Worm (Caenorhabditis elegans): ENCODE results near the gene slc-25A21.

Gene slc-25A21

DNA sequence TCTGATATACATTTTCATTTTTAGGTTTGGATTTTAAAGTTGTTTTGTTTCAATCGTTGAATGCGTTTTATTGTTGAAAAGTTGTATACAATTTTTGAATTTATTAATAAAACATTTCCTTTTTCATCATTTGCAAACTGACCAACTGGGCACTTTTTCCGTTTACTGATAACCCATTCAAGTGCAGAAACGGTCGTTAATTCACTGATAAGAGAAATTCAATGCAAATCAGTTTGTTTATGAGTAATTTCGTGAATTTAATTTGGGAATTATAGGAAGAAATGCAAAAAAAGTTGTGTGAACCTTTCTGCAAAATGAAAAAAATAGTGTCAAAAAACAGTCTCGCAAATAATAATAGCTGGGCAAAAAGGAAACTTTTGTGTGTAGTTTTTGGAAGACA is 23.2 kb upstream of the slc-25A21 start:
- peak; percentile 94 for TF ChIP-seq fos-1 (tag; optimal IDR thresholded peaks at IDR 0.05)
- no peak for TF ChIP-seq elt-3 (tag; optimal IDR thresholded peaks at IDR 0.05)
- peak; percentile 51 for TF ChIP-seq sma-9 (GFP tag; optimal IDR thresholded peaks at IDR 0.05)
- no peak for TF ChIP-seq sma-9 (tag; optimal IDR thresholded peaks at IDR 0.05)
- no peak for TF ChIP-seq unc-55 (GFP tag; optimal IDR thresholded peaks at IDR 0.05)
- peak; percentile 9 for TF ChIP-seq crh-2 (tag; optimal IDR thresholded peaks at IDR 0.05)
- TF ChIP-seq aly-2 (tag; optimal IDR thresholded peaks at IDR 0.05) = no peak
- TF ChIP-seq ceh-16 (tag; optimal IDR thresholded peaks at IDR 0.05) = no peak

DNA sequence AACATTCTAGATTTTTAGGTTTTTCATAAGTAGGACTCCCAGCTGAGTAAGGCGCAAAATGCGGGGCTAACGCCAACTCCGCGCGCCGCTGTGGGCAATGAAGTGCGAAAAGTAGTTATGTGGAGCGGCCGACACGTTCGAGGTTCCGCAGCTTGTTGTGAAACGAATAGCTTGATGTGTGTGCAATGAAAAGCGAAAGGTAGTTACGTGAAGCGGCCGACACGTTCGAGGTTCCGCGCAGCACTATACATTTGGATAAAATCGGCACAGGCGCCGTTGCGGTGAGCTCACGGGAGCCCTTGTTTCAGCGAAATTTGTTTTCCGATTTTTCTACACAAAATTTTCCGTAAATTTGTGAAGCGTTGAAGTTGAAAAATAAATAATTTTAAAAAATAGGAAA is 22.7 kb upstream of the slc-25A21 start:
- no peak for TF ChIP-seq ceh-82 (tag; optimal IDR thresholded peaks at IDR 0.05)
- no peak for TF ChIP-seq zag-1 (tag; optimal IDR thresholded peaks at IDR 0.05)
- no peak for TF ChIP-seq nhr-77 (tag; optimal IDR thresholded peaks at IDR 0.05)
- TF ChIP-seq crh-2 (tag; optimal IDR thresholded peaks at IDR 0.05) = no peak
- TF ChIP-seq nhr-6 (tag; optimal IDR thresholded peaks at IDR 0.05) = no peak
- TF ChIP-seq nhr-12 (tag; optimal IDR thresholded peaks at IDR 0.05) = no peak
- TF ChIP-seq ZK546.5 (tag; optimal IDR thresholded peaks at IDR 0.05) = no peak
- TF ChIP-seq lin-13 (GFP tag; optimal IDR thresholded peaks at IDR 0.05) = no peak
- TF ChIP-seq snpc-4 (tag; optimal IDR thresholded peaks at IDR 0.05) = no peak
- no peak for TF ChIP-seq mdl-1 (tag; optimal IDR thresholded peaks at IDR 0.05)
- TF ChIP-seq fos-1 (tag; optimal IDR thresholded peaks at IDR 0.05) = no peak
- TF ChIP-seq ceh-16 (tag; optimal IDR thresholded peaks at IDR 0.05) = no peak
- TF ChIP-seq nhr-21 (tag; optimal IDR thresholded peaks at IDR 0.05) = no peak

DNA sequence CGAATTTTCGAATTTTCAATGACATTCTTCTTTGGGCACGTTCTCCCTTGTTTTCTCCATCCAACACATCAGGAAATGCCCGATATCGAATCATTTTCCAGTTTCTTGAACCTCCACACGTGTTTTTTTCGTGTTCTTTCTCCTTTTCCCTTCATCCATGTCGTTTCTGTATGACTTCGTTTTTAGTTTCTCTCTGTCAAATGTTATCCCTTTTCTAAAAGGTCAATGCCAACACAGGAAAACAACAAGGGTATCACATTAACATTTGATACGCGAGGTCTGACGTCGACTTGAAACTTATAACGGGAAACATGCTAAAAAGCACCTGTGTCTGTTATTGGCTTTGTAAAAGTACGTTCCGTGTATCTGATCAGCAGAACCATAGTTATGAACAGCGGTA is 16.8 kb upstream of the slc-25A21 start:
- TF ChIP-seq sma-9 (GFP tag; optimal IDR thresholded peaks at IDR 0.05) (peak; percentile 41), sma-9 (tag; optimal IDR thresholded peaks at IDR 0.05) (no peak), nhr-6 (tag; optimal IDR thresholded peaks at IDR 0.05) (no peak), lin-11 (tag; optimal IDR thresholded peaks at IDR 0.05) (no peak)

DNA sequence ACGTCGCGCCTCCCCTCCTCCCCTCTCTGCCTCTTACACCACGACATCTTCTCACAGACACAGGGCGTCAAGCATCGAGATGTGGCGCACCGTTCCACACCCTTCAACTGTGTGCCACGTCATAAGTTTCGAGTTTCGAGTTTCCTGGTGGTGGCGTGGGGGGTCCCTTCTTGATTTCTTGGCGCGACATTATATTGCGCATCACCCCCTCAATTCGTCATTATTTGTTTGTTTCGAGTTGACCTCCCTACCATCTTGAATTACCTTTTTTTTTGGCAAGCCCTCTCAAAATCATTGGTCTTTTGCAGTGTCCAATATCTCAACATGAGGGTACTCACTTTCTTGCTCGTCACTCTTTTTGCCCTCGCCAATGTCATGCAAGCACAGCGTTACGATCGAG is 5.6 kb upstream of the slc-25A21 start, which contains the start of gene nlp-67:
Gene nlp-67, plus strand, starts transcription at position 301 of the 400 bp plus-strand sequence.
- TF ChIP-seq peb-1 (tag; optimal IDR thresholded peaks at IDR 0.05) (no peak), ceh-82 (tag; optimal IDR thresholded peaks at IDR 0.05) (no peak), mdl-1 (tag; optimal IDR thresholded peaks at IDR 0.05) (no peak)

DNA sequence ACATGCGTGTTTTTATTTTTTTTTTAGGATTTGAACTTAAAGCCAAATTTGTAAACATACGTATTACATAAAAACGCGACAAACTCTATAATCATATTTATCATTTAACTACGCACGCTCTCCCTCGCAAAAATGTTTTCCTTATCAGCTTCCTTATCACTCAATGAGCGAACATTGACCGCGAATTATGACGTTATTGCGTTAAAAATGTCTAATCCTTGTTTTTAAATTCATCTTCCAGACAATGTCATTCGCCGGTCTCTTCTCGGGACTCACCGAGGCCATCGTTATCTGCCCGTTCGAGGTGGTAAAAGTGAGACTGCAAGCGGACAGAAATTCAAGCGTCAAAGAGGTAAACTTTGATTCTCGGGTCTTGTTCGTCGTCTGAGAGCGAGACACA is 2.9 kb downstream of the slc-25A21 start:
- TF ChIP-seq F13H6.1 (tag; optimal IDR thresholded peaks at IDR 0.05) (peak; percentile 79), unc-62 (GFP tag; optimal IDR thresholded peaks at IDR 0.05) (no peak), ZK546.5 (tag; optimal IDR thresholded peaks at IDR 0.05) (no peak), aly-2 (tag; optimal IDR thresholded peaks at IDR 0.05) (no peak), mab-5 (tag; optimal IDR thresholded peaks at IDR 0.05) (no peak), nhr-25 (tag; optimal IDR thresholded peaks at IDR 0.05) (no peak), unc-55 (GFP tag; optimal IDR thresholded peaks at IDR 0.05) (no peak), nhr-77 (tag; optimal IDR thresholded peaks at IDR 0.05) (no peak), zag-1 (tag; optimal IDR thresholded peaks at IDR 0.05) (no peak), nhr-21 (tag; optimal IDR thresholded peaks at IDR 0.05) (peak; percentile 64), nhr-10 (tag; optimal IDR thresholded peaks at IDR 0.05) (no peak), mdl-1 (tag; optimal IDR thresholded peaks at IDR 0.05) (peak in 1 of 2 experiments; percentile 58), ztf-1 (GFP tag; conservative IDR thresholded peaks at IDR 0.05) (no peak), mbf-1 (tag; optimal IDR thresholded peaks at IDR 0.05) (no peak), nhr-11 (tag; optimal IDR thresholded peaks at IDR 0.05) (no peak), nhr-23 (tag; optimal IDR thresholded peaks at IDR 0.05) (no peak), sem-4 (tag; optimal IDR thresholded peaks at IDR 0.05) (no peak), lin-11 (tag; optimal IDR thresholded peaks at IDR 0.05) (no peak), dmd-4 (tag; optimal IDR thresholded peaks at IDR 0.05) (no peak), nhr-237 (tag; optimal IDR thresholded peaks at IDR 0.05) (no peak), blmp-1 (tag; optimal IDR thresholded peaks at IDR 0.05; ENCODE audit: insufficient read depth) (no peak), gmeb-1 (tag; optimal IDR thresholded peaks at IDR 0.05) (no peak), C34F6.9 (tag; optimal IDR thresholded peaks at IDR 0.05) (no peak), ceh-82 (tag; optimal IDR thresholded peaks at IDR 0.05) (no peak), ztf-11 (tag; optimal IDR thresholded peaks at IDR 0.05) (no peak), nhr-12 (tag; optimal IDR thresholded peaks at IDR 0.05) (no peak), nhr-6 (tag; optimal IDR thresholded peaks at IDR 0.05) (no peak), lin-13 (GFP tag; optimal IDR thresholded peaks at IDR 0.05) (no peak), lin-39 (tag; optimal IDR thresholded peaks at IDR 0.05) (no peak), nhr-129 (tag; optimal IDR thresholded peaks at IDR 0.05) (peak; percentile 24), ceh-16 (tag; optimal IDR thresholded peaks at IDR 0.05) (no peak), R02D3.7 (tag; optimal IDR thresholded peaks at IDR 0.05) (no peak), lsy-2 (tag; optimal IDR thresholded peaks at IDR 0.05) (peak in 1 of 2 experiments; percentile 30), elt-3 (tag; optimal IDR thresholded peaks at IDR 0.05) (no peak), egl-27 (tag; optimal IDR thresholded peaks at IDR 0.05) (peak; percentile 57), ztf-4 (tag; optimal IDR thresholded peaks at IDR 0.05) (no peak), alr-1 (tag; optimal IDR thresholded peaks at IDR 0.05) (no peak), fos-1 (tag; optimal IDR thresholded peaks at IDR 0.05) (peak; percentile 94), crh-2 (tag; optimal IDR thresholded peaks at IDR 0.05) (peak; percentile 81), sma-9 (GFP tag; optimal IDR thresholded peaks at IDR 0.05) (peak; percentile 97), sma-9 (tag; optimal IDR thresholded peaks at IDR 0.05) (no peak), ama-1 (optimal IDR thresholded peaks at IDR 0.05) (no peak)
